Fruit fly (Drosophila melanogaster): Measurements from ENCODE around the gene CG42634.

DNA sequence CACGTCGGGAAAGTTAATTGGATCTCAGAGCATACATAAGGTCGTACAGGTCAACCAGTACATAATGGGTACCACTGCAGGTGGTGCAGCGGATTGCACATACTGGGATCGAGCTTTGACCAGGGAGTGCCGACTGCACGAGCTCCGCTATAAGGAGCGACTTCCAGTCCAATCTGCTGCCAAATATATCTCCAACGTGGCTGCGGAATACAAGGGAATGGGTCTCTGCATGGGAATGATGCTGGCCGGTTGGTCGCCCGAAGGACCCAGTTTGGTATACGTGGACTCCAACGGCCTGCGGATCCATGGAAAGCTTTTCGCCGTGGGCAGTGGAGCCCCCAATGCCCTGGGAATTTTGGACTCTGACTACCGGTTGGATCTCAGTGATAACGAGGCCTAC lies 17.0 kb upstream of the CG42634 start:
- no peak for TF ChIP-seq CG12768 (GFP tag; optimal IDR thresholded peaks at IDR 0.05)
- TF ChIP-seq bab1 (GFP tag; optimal IDR thresholded peaks at IDR 0.05): no peak
- TF ChIP-seq ovo (GFP tag; optimal IDR thresholded peaks at IDR 0.05): no peak
- no peak for TF ChIP-seq Hr96 (GFP tag; optimal IDR thresholded peaks at IDR 0.05)
- TF ChIP-seq kay (GFP tag; ENCODE audit: borderline replicate concordance): no peak
- TF ChIP-seq CG14711 (tag; optimal IDR thresholded peaks at IDR 0.05): no peak
- TF ChIP-seq Crg-1 (GFP tag; optimal IDR thresholded peaks at IDR 0.05): no peak

All from whole organism, adult.